Worm (Caenorhabditis elegans): ENCODE measurements around the gene atfs-1.

DNA sequence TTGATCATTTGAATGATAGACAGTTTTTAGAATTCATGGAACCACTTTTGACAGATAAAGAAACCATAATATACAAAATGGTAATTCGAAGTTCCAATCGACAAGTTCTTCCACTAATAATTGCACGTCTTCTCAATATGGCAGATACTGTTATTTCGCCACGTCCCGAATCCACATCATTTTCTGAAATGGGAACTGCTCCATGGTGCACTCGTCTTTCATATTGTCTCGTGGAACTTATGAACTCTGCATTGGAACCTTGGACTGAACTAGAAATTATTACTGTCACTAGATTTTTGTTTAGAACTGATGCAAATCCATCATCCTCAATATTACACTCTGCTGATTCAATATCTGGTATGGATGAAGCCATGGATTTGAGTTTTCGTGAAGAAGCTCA is 6.4 kb upstream of the atfs-1 start:
- TF ChIP-seq nhr-11 (tag; optimal IDR thresholded peaks at IDR 0.05), result no peak
- no peak for TF ChIP-seq aly-2 (tag; optimal IDR thresholded peaks at IDR 0.05)
- no peak for TF ChIP-seq ceh-9 (tag; optimal IDR thresholded peaks at IDR 0.05)
- TF ChIP-seq ztf-11 (tag; optimal IDR thresholded peaks at IDR 0.05), result no peak
- TF ChIP-seq nhr-76 (tag; optimal IDR thresholded peaks at IDR 0.05), result no peak
- no peak for TF ChIP-seq ztf-4 (tag; optimal IDR thresholded peaks at IDR 0.05)
- TF ChIP-seq R02D3.7 (tag; optimal IDR thresholded peaks at IDR 0.05), result no peak
- no peak for TF ChIP-seq skn-1 (tag; optimal IDR thresholded peaks at IDR 0.05)
- no peak for TF ChIP-seq pha-4 (tag; optimal IDR thresholded peaks at IDR 0.05)
- TF ChIP-seq snpc-4 (tag; optimal IDR thresholded peaks at IDR 0.05), result no peak
- TF ChIP-seq fkh-2 (tag; optimal IDR thresholded peaks at IDR 0.05), result no peak

Measured in whole organism, L3 larva.